Worm (Caenorhabditis elegans) whole organism, L4 larva: ENCODE data around the gene F59B10.5.

Source experiments
- F44E2.7 ChIP-seq: fragments of 200-800 bp; sonication (Bioruptor generic); IDR thresholded peaks from 2 replicates; pipeline ENCODE4 v2.1.2; 2022; ENCODE audit warnings: missing genetic modification characterization, missing compliant biosample characterization
- ama-1 ChIP-seq: fragments of 150-350 bp; optimal IDR thresholded peaks from 2 replicates; lab custom pipeline; 2014; ENCODE audit warnings: inconsistent platforms, mixed read lengths
- ceh-82 ChIP-seq: sonication (generic microtip); optimal IDR thresholded peaks from 2 replicates; lab custom pipeline; 2017; ENCODE audit warnings: missing biosample characterization, missing genetic modification characterization
- ces-1 ChIP-seq: fragments of 150-350 bp; sonication (generic microtip); optimal IDR thresholded peaks from 4 replicates; lab custom pipeline; 2014; ENCODE audit warnings: missing biosample characterization, missing genetic modification reagents, missing genetic modification characterization
- cey-2 ChIP-seq: sonication (generic microtip); optimal IDR thresholded peaks from 3 replicates; lab custom pipeline; 2017; ENCODE audit warnings: missing genetic modification characterization, mild to moderate bottlenecking, missing compliant biosample characterization, antibody characterized with exemption, borderline replicate concordance; ENCODE audit not compliant: insufficient read depth
- daf-12 ChIP-seq: fragments of 150-350 bp; optimal IDR thresholded peaks from 2 replicates; lab custom pipeline; 2014; ENCODE audit warnings: missing biosample characterization, missing genetic modification reagents, missing genetic modification characterization
- egl-27 ChIP-seq: sonication (generic microtip); optimal IDR thresholded peaks from 3 replicates; lab custom pipeline; 2017; ENCODE audit warnings: missing biosample characterization, missing genetic modification reagents, missing genetic modification characterization
- hif-1 ChIP-seq, 2 experiments: sonication (generic microtip); optimal IDR thresholded peaks; 2 replicates each; lab custom pipeline; 2016 to 2017; ENCODE audit warnings: missing compliant biosample characterization in 2 of 2, missing genetic modification characterization in 2 of 2, missing genetic modification reagents in 2 of 2, missing genotype in 2 of 2, mild to moderate bottlenecking in 1 of 2
- lin-1 ChIP-seq: fragments of 200-800 bp; sonication (Bioruptor generic); IDR thresholded peaks from 2 replicates; pipeline ENCODE4 v1.3.6; 2022; ENCODE audit warnings: missing genetic modification reagents, missing genetic modification characterization, missing compliant biosample characterization
- mep-1 ChIP-seq: fragments of 150-350 bp; sonication (generic microtip); optimal IDR thresholded peaks from 3 replicates; lab custom pipeline; 2014; ENCODE audit warnings: missing biosample characterization, missing genetic modification characterization
- mes-2 ChIP-seq: sonication (generic microtip); optimal IDR thresholded peaks from 2 replicates; lab custom pipeline; 2016; ENCODE audit warnings: missing genotype, mild to moderate bottlenecking, missing genetic modification characterization, missing compliant biosample characterization; ENCODE audit not compliant: poor library complexity, severe bottlenecking
- nhr-6 ChIP-seq: fragments of 150-350 bp; optimal IDR thresholded peaks from 2 replicates; lab custom pipeline; 2014; ENCODE audit warnings: missing biosample characterization, missing genetic modification characterization
- pha-4 ChIP-seq, 2 experiments: fragments of 150-350 bp in 1 of 2; fragments of 200-800 bp in 1 of 2; sonication (Bioruptor generic) in 1 of 2; IDR thresholded peaks in 1 of 2; optimal IDR thresholded peaks in 1 of 2; 2 replicates each; pipeline versions ENCODE4 v1.3.6 to Lab custom; 2014 to 2022; ENCODE audit warnings: missing genetic modification characterization in 2 of 2, missing genetic modification reagents in 2 of 2, missing biosample characterization in 1 of 2, missing compliant biosample characterization in 1 of 2
- sdz-12 ChIP-seq: fragments of 200-800 bp; sonication (Bioruptor generic); optimal IDR thresholded peaks from 2 replicates; lab custom pipeline; 2018; ENCODE audit warnings: mild to moderate bottlenecking, missing genetic modification characterization, missing compliant biosample characterization
- skn-1 ChIP-seq: fragments of 150-350 bp; optimal IDR thresholded peaks from 2 replicates; lab custom pipeline; 2014; ENCODE audit warnings: missing biosample characterization, missing genetic modification characterization
- snpc-1.2 ChIP-seq: fragments of 200-800 bp; sonication (Bioruptor generic); IDR thresholded peaks from 2 replicates; pipeline ENCODE4 v1.3.6; 2022; ENCODE audit warnings: missing genetic modification reagents, missing genetic modification characterization, missing compliant biosample characterization
- ztf-7 ChIP-seq: fragments of 150-350 bp; optimal IDR thresholded peaks from 2 replicates; lab custom pipeline; 2014; ENCODE audit warnings: missing biosample characterization, missing genetic modification characterization

F59B10.5 gene

DNA sequence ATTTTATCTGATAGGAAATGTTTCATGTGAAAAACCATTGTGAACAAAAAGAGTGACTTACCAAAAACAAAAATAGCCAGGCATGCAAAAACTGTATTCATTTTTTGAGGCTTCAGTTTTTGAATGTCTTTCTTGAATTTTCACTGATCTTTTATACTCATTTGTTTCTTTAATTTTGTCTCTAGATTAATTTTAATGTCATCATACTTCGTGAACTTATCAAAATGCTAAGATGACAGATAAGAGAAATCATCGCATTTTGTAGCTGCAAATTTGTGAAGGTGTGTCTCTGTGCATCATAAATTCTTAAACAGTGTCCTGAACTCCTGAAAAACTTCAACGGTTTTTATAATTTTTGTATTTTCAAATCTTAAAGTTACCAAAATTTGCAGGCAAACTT lies 47.4 kb downstream of the F59B10.5 start, which contains the start of gene clec-58:
TSS of gene clec-58 (minus strand) at position 101 of the 400 bp plus-strand sequence.
- no peak for TF ChIP-seq egl-27
- TF ChIP-seq skn-1, result no peak
- TF ChIP-seq snpc-1.2 (GFP tag; lab: Robert Waterston, UW), result no peak
- TF ChIP-seq lin-1, result no peak
- TF ChIP-seq ces-1, result no peak
- no peak for TF ChIP-seq F44E2.7
- TF ChIP-seq ama-1, result no peak
- no peak for TF ChIP-seq pha-4 (GFP tag; IDR thresholded peaks at IDR 0.05; lab: Robert Waterston, UW)
- no peak for TF ChIP-seq pha-4 (tag; optimal IDR thresholded peaks at IDR 0.05; lab: Kevin White, UChicago)
- TF ChIP-seq mes-2 (tag; lab: Kevin White, UChicago), result no peak
- TF ChIP-seq daf-12 (tag; lab: Kevin White, UChicago), result no peak
- no peak for TF ChIP-seq sdz-12 (GFP tag; lab: Kevin White, UChicago)
- no peak for TF ChIP-seq mep-1 (tag; lab: Kevin White, UChicago)
- TF ChIP-seq nhr-6 (tag; lab: Kevin White, UChicago), result no peak
- TF ChIP-seq hif-1 (tag; optimal IDR thresholded peaks at IDR 0.05; lab: Kevin White, UChicago), result no peak
- TF ChIP-seq ceh-82, result no peak
- no peak for TF ChIP-seq ztf-7 (tag; lab: Kevin White, UChicago)

DNA sequence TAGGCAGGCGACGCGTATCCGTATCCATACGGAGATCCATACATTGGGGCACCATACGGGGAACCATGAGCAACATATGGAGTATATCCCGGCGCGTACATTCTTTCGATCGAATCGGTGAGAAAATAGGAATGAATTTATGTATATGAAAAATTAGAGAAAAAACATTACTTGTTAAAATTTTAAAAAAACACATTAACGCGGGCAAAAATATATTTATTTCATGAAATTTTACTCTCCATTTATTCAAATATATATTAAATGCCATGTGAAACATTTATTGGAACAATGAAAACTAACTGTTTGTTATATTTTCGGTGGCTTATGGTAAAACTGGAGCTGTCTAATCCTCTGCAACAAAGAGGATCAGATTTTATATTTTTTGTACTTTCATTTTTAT lies 51.7 kb downstream of the F59B10.5 start, which contains the start of gene ZK666.2:
TSS of gene ZK666.2 (minus strand) at position 101 of the 400 bp plus-strand sequence.
- TF ChIP-seq lin-1 (no peak), cey-2 (tag; lab: Kevin White, UChicago) (no peak)
